Worm (Caenorhabditis elegans): Measurements from ENCODE around the gene F26F4.9.

DNA sequence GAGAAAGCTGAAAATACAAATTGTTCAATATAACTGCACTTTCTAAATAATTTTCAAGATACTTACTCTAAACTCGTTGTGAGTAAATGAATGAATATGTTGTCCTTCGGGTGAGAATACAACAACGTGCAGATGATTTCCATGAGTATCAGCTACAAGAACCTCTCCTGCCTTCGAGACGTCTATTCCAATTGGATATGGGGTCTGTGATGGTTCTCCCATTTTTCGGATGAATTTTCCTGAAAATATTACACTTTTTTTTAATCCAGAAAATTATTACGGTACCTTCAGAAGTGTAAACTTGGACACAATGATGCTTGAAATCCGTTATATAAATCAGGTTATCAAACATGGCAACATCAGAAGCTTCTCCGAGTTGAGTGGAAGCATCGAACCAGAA is 17.0 kb downstream of the F26F4.9 start:
- no peak for TF ChIP-seq mep-1 (tag; optimal IDR thresholded peaks at IDR 0.05)
- no peak for TF ChIP-seq pha-4 (tag; optimal IDR thresholded peaks at IDR 0.05)
- TF ChIP-seq nhr-76 (tag; optimal IDR thresholded peaks at IDR 0.05): no peak
- TF ChIP-seq M03D4.4 (tag; optimal IDR thresholded peaks at IDR 0.05): no peak

Measured in whole organism, mixed stage, embryonic.